Fruit fly (Drosophila melanogaster) whole organism, embryonic: ENCODE data around the gene sdt.

Experiments used
- Aef1 ChIP-seq: fragments of 200-800 bp; sonication (Bioruptor generic); IDR thresholded peaks from 3 replicates; pipeline ENCODE4 v1.3.6; 2022; ENCODE audit warnings: missing biosample characterization, missing genetic modification characterization
- Asciz ChIP-seq: fragments of 200-800 bp; sonication (Bioruptor generic); optimal IDR thresholded peaks from 2 replicates; lab custom pipeline; 2017; ENCODE audit warnings: missing biosample characterization, mild to moderate bottlenecking, missing genetic modification characterization, missing genetic modification reagents
- BEAF-32 ChIP-seq: fragments of 200-800 bp; sonication (Bioruptor generic); optimal IDR thresholded peaks from 3 replicates; lab custom pipeline; 2017; ENCODE audit warnings: missing biosample characterization, missing genetic modification characterization, mild to moderate bottlenecking, moderate library complexity, missing genetic modification reagents
- CG10267 ChIP-seq: fragments of 200-800 bp; sonication (Bioruptor generic); optimal IDR thresholded peaks from 2 replicates; lab custom pipeline; 2018; ENCODE audit warnings: missing biosample characterization, mild to moderate bottlenecking, missing genetic modification characterization, moderate library complexity
- CG10321 ChIP-seq: fragments of 200-800 bp; sonication (Bioruptor generic); IDR thresholded peaks from 2 replicates; pipeline ENCODE4 v1.3.6; 2022; ENCODE audit warnings: missing biosample characterization, missing genetic modification characterization
- CG10543 ChIP-seq: fragments of 200-800 bp; sonication (Bioruptor generic); optimal IDR thresholded peaks from 3 replicates; lab custom pipeline; 2017; ENCODE audit warnings: missing biosample characterization, mild to moderate bottlenecking, missing genetic modification characterization, moderate library complexity
- CG11398 ChIP-seq: fragments of 200-800 bp; sonication (Bioruptor generic); optimal IDR thresholded peaks from 2 replicates; lab custom pipeline; 2016; ENCODE audit warnings: missing biosample characterization, missing genetic modification characterization
- CG12299 ChIP-seq: fragments of 200-800 bp; sonication (Bioruptor generic); optimal IDR thresholded peaks from 2 replicates; lab custom pipeline; 2018; ENCODE audit warnings: missing biosample characterization, mild to moderate bottlenecking, missing genetic modification characterization
- CG12942 ChIP-seq: fragments of 200-800 bp; sonication (Bioruptor generic); optimal IDR thresholded peaks from 3 replicates; lab custom pipeline; 2016; ENCODE audit warnings: missing biosample characterization, missing genetic modification characterization
- CG14014 ChIP-seq: fragments of 200-800 bp; sonication (Bioruptor generic); IDR thresholded peaks from 2 replicates; pipeline ENCODE4 v1.3.6; 2022; ENCODE audit warnings: missing biosample characterization, missing genetic modification characterization
- CG14441 ChIP-seq: fragments of 200-800 bp; sonication (Bioruptor generic); IDR thresholded peaks from 2 replicates; pipeline ENCODE4 v1.3.6; 2022; ENCODE audit warnings: missing biosample characterization, missing genetic modification characterization
- CG15479 ChIP-seq: fragments of 200-800 bp; sonication (Bioruptor generic); optimal IDR thresholded peaks from 3 replicates; lab custom pipeline; 2019; ENCODE audit warnings: missing biosample characterization, mild to moderate bottlenecking, missing genetic modification characterization, moderate library complexity
- CG16779 ChIP-seq: fragments of 200-800 bp; sonication (Bioruptor generic); IDR thresholded peaks from 2 replicates; pipeline ENCODE4 v1.3.6; 2022; ENCODE audit warnings: missing biosample characterization, missing genetic modification characterization
- CG2712 ChIP-seq: fragments of 200-800 bp; optimal IDR thresholded peaks from 3 replicates; lab custom pipeline; 2019; ENCODE audit warnings: missing biosample characterization, mild to moderate bottlenecking, missing genetic modification characterization, moderate library complexity
- CG34376 ChIP-seq: fragments of 200-800 bp; sonication (Bioruptor generic); optimal IDR thresholded peaks from 2 replicates; lab custom pipeline; 2018; ENCODE audit warnings: missing biosample characterization, mild to moderate bottlenecking, missing genetic modification characterization
- CG4282 ChIP-seq: fragments of 200-800 bp; sonication (Bioruptor generic); optimal IDR thresholded peaks from 2 replicates; lab custom pipeline; 2016; ENCODE audit warnings: missing biosample characterization, missing genetic modification characterization
- CG5245 ChIP-seq: fragments of 200-800 bp; sonication (Bioruptor generic); optimal IDR thresholded peaks from 3 replicates; lab custom pipeline; 2016; ENCODE audit warnings: missing biosample characterization, missing genetic modification characterization
- CG6175 ChIP-seq: fragments of 200-800 bp; sonication (Bioruptor generic); IDR thresholded peaks from 3 replicates; pipeline ENCODE4 v1.3.6; 2022; ENCODE audit warnings: missing biosample characterization, missing genetic modification characterization
- CG7271 ChIP-seq: fragments of 200-800 bp; sonication (Bioruptor generic); optimal IDR thresholded peaks from 2 replicates; lab custom pipeline; 2018; ENCODE audit warnings: missing biosample characterization, mild to moderate bottlenecking, missing genetic modification characterization, moderate library complexity
- D19B ChIP-seq: fragments of 200-800 bp; sonication (Bioruptor generic); optimal IDR thresholded peaks from 2 replicates; lab custom pipeline; 2017; ENCODE audit warnings: missing biosample characterization, mild to moderate bottlenecking, missing genetic modification characterization
- Deaf1 ChIP-seq: fragments of 200-800 bp; optimal IDR thresholded peaks from 3 replicates; lab custom pipeline; 2019; ENCODE audit warnings: missing biosample characterization, mild to moderate bottlenecking, missing genetic modification characterization, moderate library complexity
- HLH3B ChIP-seq: fragments of 200-800 bp; sonication (Bioruptor generic); IDR thresholded peaks from 2 replicates; pipeline ENCODE4 v1.3.6; 2022; ENCODE audit warnings: missing biosample characterization, missing genetic modification characterization
- Hr39 ChIP-seq: fragments of >200 bp; optimal IDR thresholded peaks from 2 replicates; lab custom pipeline; 2017
- Hr78 ChIP-seq, 2 experiments: fragments of 200-800 bp in 1 of 2; fragments of >200 bp in 1 of 2; sonication (Bioruptor generic) in 1 of 2; optimal IDR thresholded peaks; 2 replicates each; lab custom pipeline; 2017 to 2019; ENCODE audit warnings: missing biosample characterization in 2 of 2, missing genetic modification characterization in 2 of 2, mild to moderate bottlenecking in 1 of 2, moderate library complexity in 1 of 2
- Kr ChIP-seq: fragments of 200-800 bp; sonication (Bioruptor generic); optimal IDR thresholded peaks from 2 replicates; lab custom pipeline; 2017; ENCODE audit warnings: missing biosample characterization, mild to moderate bottlenecking, missing genetic modification characterization
- MBD-R2 ChIP-seq: fragments of 200-800 bp; sonication (Bioruptor generic); IDR thresholded peaks from 2 replicates; pipeline ENCODE4 v1.3.6; 2022; ENCODE audit warnings: missing biosample characterization, missing genetic modification characterization
- Nf-YC ChIP-seq: fragments of 200-800 bp; optimal IDR thresholded peaks from 3 replicates; lab custom pipeline; 2019; ENCODE audit warnings: missing biosample characterization, mild to moderate bottlenecking, missing genetic modification characterization, moderate library complexity
- Side ChIP-seq: fragments of 200-800 bp; sonication (Bioruptor generic); optimal IDR thresholded peaks from 2 replicates; lab custom pipeline; 2016; ENCODE audit warnings: missing biosample characterization, missing genetic modification characterization
- Vsx1 ChIP-seq: fragments of 200-800 bp; sonication (Bioruptor generic); optimal IDR thresholded peaks from 2 replicates; lab custom pipeline; 2017; ENCODE audit warnings: missing biosample characterization, mild to moderate bottlenecking, missing genetic modification characterization, missing genetic modification reagents
- YL-1 ChIP-seq: fragments of 200-800 bp; sonication (Bioruptor generic); optimal IDR thresholded peaks from 3 replicates; lab custom pipeline; 2017; ENCODE audit warnings: missing biosample characterization, mild to moderate bottlenecking, missing genetic modification characterization
- amos ChIP-seq: fragments of 200-800 bp; sonication (Bioruptor generic); IDR thresholded peaks from 2 replicates; pipeline ENCODE4 v1.3.6; 2022; ENCODE audit warnings: missing biosample characterization, missing genetic modification characterization; ENCODE audit not compliant: partially characterized antibody
- br ChIP-seq: fragments of >200 bp; optimal IDR thresholded peaks from 2 replicates; lab custom pipeline; 2017
- chinmo ChIP-seq: fragments of 200-800 bp; sonication (Bioruptor generic); IDR thresholded peaks from 4 replicates; pipeline ENCODE4 v1.3.6; 2022; ENCODE audit warnings: missing biosample characterization, missing genetic modification characterization; ENCODE audit not compliant: partially characterized antibody
- crp ChIP-seq, 2 experiments: fragments of 200-800 bp; sonication (Bioruptor generic); optimal IDR thresholded peaks; 2 replicates in 1 of 2; 3 replicates in 1 of 2; lab custom pipeline; 2017; ENCODE audit warnings: missing biosample characterization in 2 of 2, missing genetic modification characterization in 2 of 2, mild to moderate bottlenecking in 1 of 2, moderate library complexity in 1 of 2
- cwo ChIP-seq: fragments of 200-800 bp; sonication (Bioruptor generic); optimal IDR thresholded peaks from 3 replicates; lab custom pipeline; 2017; ENCODE audit warnings: missing biosample characterization, missing genetic modification characterization, mild to moderate bottlenecking, moderate library complexity, missing genetic modification reagents
- gcm2 ChIP-seq: fragments of 200-800 bp; sonication (Bioruptor generic); optimal IDR thresholded peaks from 2 replicates; lab custom pipeline; 2016; ENCODE audit warnings: missing biosample characterization, missing genetic modification characterization
- gfzf ChIP-seq: fragments of 200-800 bp; sonication (Bioruptor generic); optimal IDR thresholded peaks from 2 replicates; lab custom pipeline; 2016; ENCODE audit warnings: missing biosample characterization, mild to moderate bottlenecking, missing genetic modification characterization, moderate library complexity
- grau ChIP-seq: fragments of 200-800 bp; optimal IDR thresholded peaks from 3 replicates; lab custom pipeline; 2019; ENCODE audit warnings: missing biosample characterization, mild to moderate bottlenecking, missing genetic modification characterization, moderate library complexity
- her ChIP-seq: fragments of 200-800 bp; sonication (Bioruptor generic); optimal IDR thresholded peaks from 2 replicates; lab custom pipeline; 2016; ENCODE audit warnings: missing biosample characterization, missing genetic modification characterization
- hkb ChIP-seq, 2 experiments: fragments of 200-800 bp in 1 of 2; fragments of >200 bp in 1 of 2; sonication (Bioruptor generic) in 1 of 2; IDR thresholded peaks in 1 of 2; optimal IDR thresholded peaks in 1 of 2; 2 replicates each; pipeline versions ENCODE4 v1.3.6 to Lab custom; 2017 to 2022; ENCODE audit warnings: missing biosample characterization in 1 of 2, missing genetic modification characterization in 1 of 2
- hth ChIP-seq: fragments of >200 bp; optimal IDR thresholded peaks from 2 replicates; lab custom pipeline; 2017; ENCODE audit warnings: inconsistent platforms
- inv ChIP-seq: fragments of 200-800 bp; sonication (Bioruptor generic); IDR thresholded peaks from 2 replicates; pipeline ENCODE4 v1.3.6; 2022; ENCODE audit warnings: missing biosample characterization, missing genetic modification characterization; ENCODE audit not compliant: partially characterized antibody
- maf-S ChIP-seq: fragments of 200-800 bp; sonication (Bioruptor generic); optimal IDR thresholded peaks from 2 replicates; lab custom pipeline; 2016; ENCODE audit warnings: missing biosample characterization, missing genetic modification characterization
- nerfin-1 ChIP-seq: fragments of 200-800 bp; sonication (Bioruptor generic); optimal IDR thresholded peaks from 3 replicates; lab custom pipeline; 2019; ENCODE audit warnings: missing biosample characterization, mild to moderate bottlenecking, missing genetic modification characterization, moderate library complexity
- pum ChIP-seq: fragments of 200-800 bp; sonication (Bioruptor generic); optimal IDR thresholded peaks from 2 replicates; lab custom pipeline; 2016; ENCODE audit warnings: missing biosample characterization, missing genetic modification characterization
- pzg ChIP-seq: fragments of 200-800 bp; sonication (Bioruptor generic); optimal IDR thresholded peaks from 3 replicates; lab custom pipeline; 2018; ENCODE audit warnings: missing biosample characterization, mild to moderate bottlenecking, missing genetic modification characterization, moderate library complexity
- rib ChIP-seq: fragments of 200-800 bp; sonication (Bioruptor generic); IDR thresholded peaks from 2 replicates; pipeline ENCODE4 v1.3.6; 2022; ENCODE audit warnings: missing biosample characterization, missing genetic modification characterization
- ro ChIP-seq: fragments of 200-800 bp; sonication (Bioruptor generic); IDR thresholded peaks from 2 replicates; pipeline ENCODE4 v1.3.6; 2022; ENCODE audit warnings: missing biosample characterization, missing genetic modification characterization
- sd ChIP-seq: fragments of 200-800 bp; sonication (Bioruptor generic); optimal IDR thresholded peaks from 3 replicates; lab custom pipeline; 2018; ENCODE audit warnings: missing biosample characterization, mild to moderate bottlenecking, missing genetic modification characterization, moderate library complexity
- tap ChIP-seq: fragments of 200-800 bp; optimal IDR thresholded peaks from 3 replicates; lab custom pipeline; 2019; ENCODE audit warnings: missing biosample characterization, mild to moderate bottlenecking, missing genetic modification characterization, moderate library complexity
- unc-4 ChIP-seq: fragments of 200-800 bp; sonication (Bioruptor generic); IDR thresholded peaks from 2 replicates; pipeline ENCODE4 v1.3.6; 2022; ENCODE audit warnings: missing biosample characterization, missing genetic modification characterization; ENCODE audit not compliant: partially characterized antibody

sdt gene

dm6 chrX:8243251-8243650, 64.9 kb downstream of the sdt start (continued):
- TF ChIP-seq Hr78 (GFP tag; optimal IDR thresholded peaks at IDR 0.05; lab: Kevin White, UChicago) (no peak), CG4282 (GFP tag; lab: Kevin White, UChicago) (no peak), CG7271 (no peak), Hr39 (lab: Kevin White, UChicago) (no peak), gcm2 (no peak), tap (no peak), CG16779 (GFP tag; lab: Robert Waterston, UW) (no peak), CG2712 (tag; lab: Kevin White, UChicago) (no peak), CG6175 (GFP tag; lab: Robert Waterston, UW) (no peak), CG5245 (GFP tag; lab: Kevin White, UChicago) (no peak), BEAF-32 (GFP tag; lab: Kevin White, UChicago) (peak; percentile 30), CG15479 (GFP tag; lab: Kevin White, UChicago) (peak; percentile 59), CG14014 (GFP tag; lab: Robert Waterston, UW) (no peak), unc-4 (GFP tag; lab: Robert Waterston, UW) (0 out of 2 replicates have a peak, but pooled peaks have one; percentile 11), pzg (peak; percentile 42), Vsx1 (no peak), YL-1 (GFP tag; lab: Kevin White, UChicago) (no peak), CG11398 (GFP tag; lab: Kevin White, UChicago) (no peak), MBD-R2 (GFP tag; lab: Robert Waterston, UW) (peak; percentile 52; the same call in 1 of the 2 replicates), cwo (GFP tag; lab: Kevin White, UChicago) (no peak), gfzf (peak; percentile 42), crp (GFP tag; optimal IDR thresholded peaks at IDR 0.05; lab: Kevin White, UChicago) (peak in 1 of 2 experiments; percentile 29), CG34376 (GFP tag; lab: Kevin White, UChicago) (no peak), Aef1 (GFP tag; lab: Robert Waterston, UW) (no peak), CG14441 (GFP tag; lab: Robert Waterston, UW) (no peak), nerfin-1 (tag; lab: Kevin White, UChicago) (no peak), D19B (GFP tag; lab: Kevin White, UChicago) (no peak), grau (no peak), CG12299 (no peak), Kr (GFP tag; lab: Kevin White, UChicago) (no peak), Deaf1 (tag; lab: Kevin White, UChicago) (peak; percentile 19), pum (no peak), Side (GFP tag; lab: Kevin White, UChicago) (no peak), CG12942 (GFP tag; lab: Kevin White, UChicago) (no peak), amos (GFP tag; lab: Robert Waterston, UW) (peak; percentile 20; the same call in 1 of the 2 replicates), Asciz (GFP tag; lab: Kevin White, UChicago) (no peak), chinmo (GFP tag; lab: Robert Waterston, UW) (0 out of 4 replicates have a peak, but pooled peaks have one; percentile 47), hkb (optimal IDR thresholded peaks at IDR 0.05; lab: Kevin White, UChicago) (no peak), hkb (GFP tag; IDR thresholded peaks at IDR 0.05; lab: Robert Waterston, UW) (no peak), HLH3B (GFP tag; lab: Robert Waterston, UW) (no peak), rib (GFP tag; lab: Robert Waterston, UW) (no peak), hth (lab: Kevin White, UChicago) (no peak), Nf-YC (no peak), CG10321 (GFP tag; lab: Robert Waterston, UW) (no peak), sd (tag; lab: Kevin White, UChicago) (peak; percentile 28), CG10543 (peak; percentile 11), inv (GFP tag; lab: Robert Waterston, UW) (0 out of 2 replicates have a peak, but pooled peaks have one; percentile 14), her (GFP tag; lab: Kevin White, UChicago) (peak; percentile 67), ro (GFP tag; lab: Robert Waterston, UW) (no peak), CG10267 (tag; lab: Kevin White, UChicago) (no peak), maf-S (no peak), br (no peak)
